Fruit fly (Drosophila melanogaster) whole organism, embryonic: ENCODE measurements around the gene CG15014.

Experiments
- CG1024 ChIP-seq: fragments of 200-800 bp; sonication (Bioruptor generic); IDR thresholded peaks from 2 replicates; pipeline ENCODE4 v1.3.6; 2022; ENCODE audit warnings: missing biosample characterization, missing genetic modification characterization
- CG10565 ChIP-seq: fragments of 200-800 bp; sonication (Bioruptor generic); optimal IDR thresholded peaks from 3 replicates; lab custom pipeline; 2016; ENCODE audit warnings: missing biosample characterization, mild to moderate bottlenecking, missing genetic modification characterization
- CG11560 ChIP-seq: fragments of 200-800 bp; sonication (Bioruptor generic); IDR thresholded peaks from 3 replicates; pipeline ENCODE4 v1.3.6; 2022; ENCODE audit warnings: missing biosample characterization, missing genetic modification characterization
- CG11723 ChIP-seq: fragments of 200-800 bp; sonication (Bioruptor generic); optimal IDR thresholded peaks from 2 replicates; lab custom pipeline; 2017; ENCODE audit warnings: missing biosample characterization, mild to moderate bottlenecking, missing genetic modification characterization
- CG1233 ChIP-seq: fragments of 200-800 bp; sonication (Bioruptor generic); optimal IDR thresholded peaks from 4 replicates; lab custom pipeline; 2018; ENCODE audit warnings: missing biosample characterization, mild to moderate bottlenecking, missing genetic modification characterization
- CG12942 ChIP-seq: fragments of 200-800 bp; sonication (Bioruptor generic); optimal IDR thresholded peaks from 3 replicates; lab custom pipeline; 2016; ENCODE audit warnings: missing biosample characterization, missing genetic modification characterization
- CG13894 ChIP-seq: fragments of 200-800 bp; sonication (Bioruptor generic); optimal IDR thresholded peaks from 3 replicates; lab custom pipeline; 2018; ENCODE audit warnings: missing biosample characterization, mild to moderate bottlenecking, missing genetic modification characterization, moderate library complexity
- CG14050 ChIP-seq: fragments of 200-800 bp; sonication (Bioruptor generic); IDR thresholded peaks from 3 replicates; pipeline ENCODE4 v1.3.6; 2022; ENCODE audit warnings: missing biosample characterization, missing genetic modification characterization
- CG16863 ChIP-seq: fragments of 200-800 bp; sonication (Bioruptor generic); optimal IDR thresholded peaks from 3 replicates; lab custom pipeline; 2016; ENCODE audit warnings: missing biosample characterization, missing genetic modification characterization
- CG2678 ChIP-seq: fragments of 200-800 bp; sonication (Bioruptor generic); optimal IDR thresholded peaks from 3 replicates; lab custom pipeline; 2019; ENCODE audit warnings: missing biosample characterization, mild to moderate bottlenecking, missing genetic modification characterization, moderate library complexity
- CG31365 ChIP-seq: fragments of 200-800 bp; sonication (Bioruptor generic); optimal IDR thresholded peaks from 2 replicates; lab custom pipeline; 2018; ENCODE audit warnings: missing biosample characterization, mild to moderate bottlenecking, missing genetic modification characterization
- CG34422 ChIP-seq: fragments of 200-800 bp; sonication (Bioruptor generic); IDR thresholded peaks from 3 replicates; pipeline ENCODE4 v1.3.6; 2022; ENCODE audit warnings: missing biosample characterization, missing genetic modification characterization
- CG6683 ChIP-seq: fragments of 200-800 bp; sonication (Bioruptor generic); optimal IDR thresholded peaks from 2 replicates; lab custom pipeline; 2017; ENCODE audit warnings: missing biosample characterization, mild to moderate bottlenecking, missing genetic modification characterization, missing genetic modification reagents
- CG6791 ChIP-seq: fragments of 200-800 bp; sonication (Bioruptor generic); IDR thresholded peaks from 3 replicates; pipeline ENCODE4 v1.3.6; 2022; ENCODE audit warnings: missing biosample characterization, missing genetic modification characterization; ENCODE audit not compliant: partially characterized antibody
- CG6813 ChIP-seq: fragments of 200-800 bp; sonication (Bioruptor generic); optimal IDR thresholded peaks from 2 replicates; lab custom pipeline; 2017; ENCODE audit warnings: missing biosample characterization, missing genetic modification characterization, mild to moderate bottlenecking, moderate library complexity, missing genetic modification reagents
- CG8359 ChIP-seq: fragments of 200-800 bp; sonication (Bioruptor generic); optimal IDR thresholded peaks from 2 replicates; lab custom pipeline; 2017; ENCODE audit warnings: missing biosample characterization, mild to moderate bottlenecking, missing genetic modification characterization, borderline replicate concordance
- D19A ChIP-seq: fragments of 200-800 bp; optimal IDR thresholded peaks from 3 replicates; lab custom pipeline; 2019; ENCODE audit warnings: missing biosample characterization, mild to moderate bottlenecking, missing genetic modification characterization, moderate library complexity
- Dfd ChIP-seq, 2 experiments: fragments of >200 bp; optimal IDR thresholded peaks; 2 replicates each; lab custom pipeline; 2017; ENCODE audit warnings: missing biosample characterization in 2 of 2, missing genetic modification characterization in 2 of 2
- E2f1 ChIP-seq: fragments of 200-800 bp; sonication (Bioruptor generic); IDR thresholded peaks from 2 replicates; pipeline ENCODE4 v1.3.6; 2022; ENCODE audit warnings: missing biosample characterization, missing genetic modification characterization
- E2f2 ChIP-seq: fragments of 200-800 bp; sonication (Bioruptor generic); IDR thresholded peaks from 2 replicates; pipeline ENCODE4 v1.3.6; 2022; ENCODE audit warnings: missing biosample characterization, missing genetic modification characterization
- HLH3B ChIP-seq: fragments of 200-800 bp; sonication (Bioruptor generic); IDR thresholded peaks from 2 replicates; pipeline ENCODE4 v1.3.6; 2022; ENCODE audit warnings: missing biosample characterization, missing genetic modification characterization
- Myb ChIP-seq: fragments of 200-800 bp; sonication (Bioruptor generic); optimal IDR thresholded peaks from 2 replicates; lab custom pipeline; 2016; ENCODE audit warnings: missing biosample characterization, missing genetic modification characterization
- Sox102F ChIP-seq: fragments of 200-800 bp; sonication (Bioruptor generic); optimal IDR thresholded peaks from 2 replicates; lab custom pipeline; 2018; ENCODE audit warnings: missing biosample characterization, mild to moderate bottlenecking, missing genetic modification characterization, moderate library complexity
- Sry-δ ChIP-seq: fragments of 200-800 bp; sonication (Bioruptor generic); optimal IDR thresholded peaks from 2 replicates; lab custom pipeline; 2016; ENCODE audit warnings: missing biosample characterization, missing genetic modification characterization
- Taf1 ChIP-seq: fragments of 200-800 bp; sonication (Bioruptor generic); IDR thresholded peaks from 2 replicates; pipeline ENCODE4 v1.3.6; 2022; ENCODE audit warnings: missing biosample characterization, missing genetic modification characterization
- Usf ChIP-seq: fragments of 200-800 bp; sonication (Bioruptor generic); optimal IDR thresholded peaks from 2 replicates; lab custom pipeline; 2017; ENCODE audit warnings: missing genotype, missing biosample characterization, missing genetic modification characterization
- Xrp1 ChIP-seq: fragments of 200-800 bp; sonication (Bioruptor generic); IDR thresholded peaks from 2 replicates; pipeline ENCODE4 v1.3.6; 2022; ENCODE audit warnings: missing biosample characterization, missing genetic modification characterization
- al ChIP-seq: fragments of 200-800 bp; sonication (Bioruptor generic); IDR thresholded peaks from 2 replicates; pipeline ENCODE4 v1.3.6; 2022; ENCODE audit warnings: missing biosample characterization, missing genetic modification characterization
- ap ChIP-seq: fragments of 200-800 bp; sonication (Bioruptor generic); IDR thresholded peaks from 2 replicates; pipeline ENCODE4 v1.3.6; 2022; ENCODE audit warnings: missing biosample characterization, missing genetic modification characterization
- cas ChIP-seq: fragments of 200-800 bp; sonication (Bioruptor generic); IDR thresholded peaks from 2 replicates; pipeline ENCODE4 v1.3.6; 2022; ENCODE audit warnings: missing biosample characterization, missing genetic modification characterization
- chm ChIP-seq: fragments of 200-800 bp; sonication (Bioruptor generic); IDR thresholded peaks from 2 replicates; pipeline ENCODE4 v1.3.6; 2022; ENCODE audit warnings: missing biosample characterization, missing genetic modification characterization
- dysf ChIP-seq: fragments of 200-800 bp; sonication (Bioruptor generic); IDR thresholded peaks from 3 replicates; pipeline ENCODE4 v1.3.6; 2022; ENCODE audit warnings: missing biosample characterization, missing genetic modification characterization
- esg ChIP-seq: fragments of 200-800 bp; sonication (Bioruptor generic); conservative IDR thresholded peaks from 2 replicates; pipeline ENCODE4 v1.3.6; 2022; ENCODE audit warnings: missing biosample characterization, missing genetic modification characterization
- grau ChIP-seq: fragments of 200-800 bp; optimal IDR thresholded peaks from 3 replicates; lab custom pipeline; 2019; ENCODE audit warnings: missing biosample characterization, mild to moderate bottlenecking, missing genetic modification characterization, moderate library complexity
- ind ChIP-seq: fragments of 200-800 bp; sonication (Bioruptor generic); optimal IDR thresholded peaks from 3 replicates; lab custom pipeline; 2016; ENCODE audit warnings: missing biosample characterization, missing genetic modification characterization
- jumu ChIP-seq: fragments of 200-800 bp; sonication (Bioruptor generic); optimal IDR thresholded peaks from 3 replicates; lab custom pipeline; 2016; ENCODE audit warnings: missing biosample characterization, missing genetic modification characterization
- ken ChIP-seq: fragments of 200-800 bp; sonication (Bioruptor generic); IDR thresholded peaks from 3 replicates; pipeline ENCODE4 v1.3.6; 2022; ENCODE audit warnings: missing biosample characterization, missing genetic modification characterization
- lov ChIP-seq, 2 experiments: fragments of 200-800 bp in 1 of 2; fragments of >200 bp in 1 of 2; sonication (Bioruptor generic) in 1 of 2; IDR thresholded peaks in 1 of 2; optimal IDR thresholded peaks in 1 of 2; 2 replicates in 1 of 2; 3 replicates in 1 of 2; pipeline versions ENCODE4 v1.3.6 to Lab custom; 2017 to 2022; ENCODE audit warnings: missing biosample characterization in 1 of 2, missing genetic modification characterization in 1 of 2
- mirr ChIP-seq: fragments of 200-800 bp; sonication (Bioruptor generic); optimal IDR thresholded peaks from 3 replicates; lab custom pipeline; 2018; ENCODE audit warnings: missing biosample characterization, mild to moderate bottlenecking, missing genetic modification characterization
- mld ChIP-seq: fragments of 200-800 bp; sonication (Bioruptor generic); IDR thresholded peaks from 3 replicates; pipeline ENCODE4 v1.3.6; 2022; ENCODE audit warnings: missing biosample characterization, missing genetic modification characterization; ENCODE audit not compliant: partially characterized antibody
- otp ChIP-seq: fragments of 200-800 bp; sonication (Bioruptor generic); IDR thresholded peaks from 3 replicates; pipeline ENCODE4, ENCODE4 v1.3.6; 2022; ENCODE audit warnings: missing biosample characterization, missing genetic modification characterization
- p53 ChIP-seq: fragments of 200-800 bp; sonication (Bioruptor generic); optimal IDR thresholded peaks from 2 replicates; lab custom pipeline; 2016; ENCODE audit warnings: missing biosample characterization, missing genetic modification characterization
- peb ChIP-seq: fragments of 200-800 bp; sonication (Bioruptor generic); IDR thresholded peaks from 2 replicates; pipeline ENCODE4 v1.3.6; 2022; ENCODE audit warnings: missing biosample characterization, missing genetic modification characterization
- slbo ChIP-seq: fragments of 200-800 bp; sonication (Bioruptor generic); IDR thresholded peaks from 2 replicates; pipeline ENCODE4 v1.3.6; 2022; ENCODE audit warnings: missing biosample characterization, missing genetic modification characterization
- slou ChIP-seq: fragments of 200-800 bp; sonication (Bioruptor generic); optimal IDR thresholded peaks from 3 replicates; lab custom pipeline; 2016; ENCODE audit warnings: missing biosample characterization, missing genetic modification characterization
- sob ChIP-seq: fragments of 200-800 bp; sonication (Bioruptor generic); IDR thresholded peaks from 2 replicates; pipeline ENCODE4 v1.3.6; 2022; ENCODE audit warnings: missing biosample characterization, missing genetic modification characterization
- sr ChIP-seq: fragments of 200-800 bp; sonication (Bioruptor generic); IDR thresholded peaks from 3 replicates; pipeline ENCODE4 v1.3.6; 2022; ENCODE audit warnings: missing biosample characterization, missing genetic modification characterization
- tin ChIP-seq: fragments of 200-800 bp; sonication (Bioruptor generic); optimal IDR thresholded peaks from 3 replicates; lab custom pipeline; 2016; ENCODE audit warnings: missing biosample characterization, missing genetic modification characterization
- tio ChIP-seq: fragments of 200-800 bp; sonication (Bioruptor generic); optimal IDR thresholded peaks from 2 replicates; lab custom pipeline; 2017; ENCODE audit warnings: missing biosample characterization, missing genetic modification characterization, inconsistent platforms
- vvl ChIP-seq: fragments of 200-800 bp; sonication (Bioruptor generic); IDR thresholded peaks from 2 replicates; pipeline ENCODE4 v1.3.6; 2022; ENCODE audit warnings: missing biosample characterization, missing genetic modification characterization

CG15014 gene

DNA sequence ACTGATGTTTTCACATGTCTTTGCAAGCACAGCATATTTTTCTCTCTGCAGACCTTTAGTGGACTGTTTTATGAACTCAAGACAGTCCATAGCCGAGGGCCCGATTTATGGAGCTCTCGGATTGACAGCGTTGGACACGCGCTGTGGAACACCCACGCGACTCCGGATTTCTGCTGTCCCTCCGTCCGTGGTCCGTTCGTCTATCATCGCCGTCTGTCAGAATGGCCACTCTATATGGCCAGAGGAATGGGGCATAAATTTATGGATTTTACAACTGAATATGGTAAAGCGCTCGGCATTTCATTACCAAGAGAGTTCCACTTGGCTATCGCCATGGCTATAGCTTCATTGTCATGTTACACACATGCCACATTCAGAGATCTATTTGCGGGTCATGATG lies 6.0 kb upstream of the CG15014 start (continued):
- no peak for TF ChIP-seq D19A
- no peak for TF ChIP-seq Usf (GFP tag; lab: Kevin White, UChicago)
- TF ChIP-seq Sry-δ = no peak
- TF ChIP-seq CG11560 = 0 out of 3 replicates have a peak, but pooled peaks have one; percentile 8
- TF ChIP-seq CG2678 (tag; lab: Kevin White, UChicago) = no peak
- peak; percentile 83 for TF ChIP-seq CG13894 (tag; lab: Kevin White, UChicago)
- TF ChIP-seq CG8359 (GFP tag; lab: Kevin White, UChicago) = no peak
- TF ChIP-seq CG12942 (GFP tag; lab: Kevin White, UChicago) = no peak
- TF ChIP-seq slbo (GFP tag; lab: Robert Waterston, UW) = 0 out of 2 replicates have a peak, but pooled peaks have one; percentile 24
- no peak for TF ChIP-seq CG31365 (tag; lab: Kevin White, UChicago)
- no peak for TF ChIP-seq Xrp1 (GFP tag; lab: Robert Waterston, UW)
- no peak for TF ChIP-seq CG34422
- TF ChIP-seq tin (GFP tag; lab: Kevin White, UChicago) = no peak
- no peak for TF ChIP-seq Sox102F (GFP tag; lab: Kevin White, UChicago)
- no peak for TF ChIP-seq grau
- TF ChIP-seq ap (GFP tag; lab: Robert Waterston, UW) = no peak
- TF ChIP-seq HLH3B = 0 out of 2 replicates have a peak, but pooled peaks have one; percentile 30
- no peak for TF ChIP-seq peb (GFP tag; lab: Robert Waterston, UW)
- no peak for TF ChIP-seq vvl (GFP tag; lab: Robert Waterston, UW)
- TF ChIP-seq dysf (GFP tag; lab: Robert Waterston, UW) = no peak
- TF ChIP-seq E2f1 = no peak
- no peak for TF ChIP-seq mirr (GFP tag; lab: Kevin White, UChicago)
- no peak for TF ChIP-seq CG10565 (GFP tag; lab: Kevin White, UChicago)
- TF ChIP-seq Myb (GFP tag; lab: Kevin White, UChicago) = no peak
- TF ChIP-seq CG6813 = no peak
- TF ChIP-seq tio (GFP tag; lab: Kevin White, UChicago) = no peak
- TF ChIP-seq, all 482 proteins: peak for 10

DNA sequence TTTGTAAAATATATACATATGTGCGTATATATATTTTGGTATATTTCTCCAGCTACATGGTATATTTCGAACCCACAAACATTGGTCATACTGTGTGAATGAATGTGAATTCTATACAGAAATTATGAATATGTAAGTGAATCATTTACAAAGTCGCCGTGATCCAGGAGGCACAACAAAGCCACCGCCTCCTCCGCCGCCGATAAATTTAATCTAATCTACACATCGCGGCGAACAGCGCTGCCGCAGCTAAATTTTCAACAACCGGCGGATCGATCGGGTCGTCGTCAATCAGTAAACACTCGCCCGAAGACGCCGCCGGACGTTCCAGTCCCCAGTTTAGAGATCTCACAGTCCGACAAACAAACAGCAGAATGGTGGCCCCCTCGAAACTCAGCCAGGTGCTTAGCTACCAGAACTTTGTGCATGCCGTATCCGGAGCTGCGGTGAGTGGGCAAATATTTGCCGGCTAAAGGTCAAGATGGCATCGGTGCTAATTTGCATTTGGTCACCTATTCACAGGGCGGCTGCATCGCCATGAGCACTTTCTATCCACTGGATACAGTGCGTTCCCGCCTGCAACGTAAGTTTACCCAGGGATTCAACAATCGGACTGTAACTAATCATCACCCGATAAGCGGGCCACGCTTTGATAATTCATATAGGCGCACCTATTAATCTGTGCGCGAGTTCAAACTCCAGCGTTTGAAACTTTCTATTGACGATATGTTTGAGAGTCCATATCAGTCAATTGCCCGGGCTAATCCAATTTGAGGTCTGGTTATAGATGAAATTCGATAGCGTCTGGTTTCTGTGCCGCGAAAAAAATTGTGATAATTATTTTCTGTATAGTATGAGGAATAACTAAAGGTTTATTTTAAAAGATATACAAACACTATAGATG lies 3.1 kb downstream of the CG15014 start, which contains the start of gene PMP34:
PMP34 (plus strand) TSS at position 79 of the 904 bp plus-strand sequence.
- TF ChIP-seq lov (optimal IDR thresholded peaks at IDR 0.05; lab: Kevin White, UChicago) (no peak), lov (GFP tag; IDR thresholded peaks at IDR 0.05; lab: Robert Waterston, UW) (no peak), CG1024 (GFP tag; lab: Robert Waterston, UW) (no peak), CG14050 (GFP tag; lab: Robert Waterston, UW) (no peak), slou (no peak), Dfd (GFP tag; optimal IDR thresholded peaks at IDR 0.05; lab: Kevin White, UChicago) (no peak), p53 (GFP tag; lab: Kevin White, UChicago) (no peak), otp (GFP tag; lab: Robert Waterston, UW) (no peak), mld (no peak), CG6791 (no peak), CG13894 (tag; lab: Kevin White, UChicago) (no peak), jumu (GFP tag; lab: Kevin White, UChicago) (no peak), ind (no peak), Taf1 (GFP tag; lab: Robert Waterston, UW) (no peak), CG6683 (GFP tag; lab: Kevin White, UChicago) (no peak), al (GFP tag; lab: Robert Waterston, UW) (no peak), cas (no peak), CG16863 (no peak), esg (GFP tag; lab: Robert Waterston, UW) (no peak), CG11723 (no peak), E2f2 (peak; percentile 11; the same call in 1 of the 2 replicates), sob (0 out of 2 replicates have a peak, but pooled peaks have one; percentile 14), ken (no peak), sr (GFP tag; lab: Robert Waterston, UW) (no peak), chm (no peak), CG1233 (GFP tag; lab: Kevin White, UChicago) (no peak)
